Fruit fly (Drosophila melanogaster) whole organism, embryonic: ENCODE measurements around the gene uif.

ENCODE experiments used
- ATbp ChIP-seq: fragments of 200-800 bp; sonication (Bioruptor generic); optimal IDR thresholded peaks from 2 replicates; lab custom pipeline; 2017; ENCODE audit warnings: missing biosample characterization, mild to moderate bottlenecking, missing genetic modification characterization, missing genetic modification reagents
- Abd-B ChIP-seq: fragments of 200-800 bp; sonication (Bioruptor generic); optimal IDR thresholded peaks from 2 replicates; lab custom pipeline; 2018; ENCODE audit warnings: missing biosample characterization, mild to moderate bottlenecking, missing genetic modification characterization, moderate library complexity
- Awh ChIP-seq: fragments of 200-800 bp; sonication (Bioruptor generic); IDR thresholded peaks from 2 replicates; pipeline ENCODE4, ENCODE4 v1.3.6; 2022; ENCODE audit warnings: missing biosample characterization, missing genetic modification characterization
- CG10366 ChIP-seq: fragments of 200-800 bp; sonication (Bioruptor generic); IDR thresholded peaks from 2 replicates; pipeline ENCODE4 v1.3.6; 2022; ENCODE audit warnings: missing biosample characterization, missing genetic modification characterization
- CG10431 ChIP-seq: fragments of 200-800 bp; sonication (Bioruptor generic); optimal IDR thresholded peaks from 3 replicates; lab custom pipeline; 2018; ENCODE audit warnings: missing biosample characterization, mild to moderate bottlenecking, missing genetic modification characterization
- CG11085 ChIP-seq: fragments of 200-800 bp; sonication (Bioruptor generic); IDR thresholded peaks from 2 replicates; pipeline ENCODE4 v1.3.6; 2022; ENCODE audit warnings: missing biosample characterization, missing genetic modification characterization
- CG12391 ChIP-seq: fragments of 200-800 bp; sonication (Bioruptor generic); optimal IDR thresholded peaks from 3 replicates; lab custom pipeline; 2018; ENCODE audit warnings: missing biosample characterization, mild to moderate bottlenecking, missing genetic modification characterization, moderate library complexity
- CG16863 ChIP-seq: fragments of 200-800 bp; sonication (Bioruptor generic); optimal IDR thresholded peaks from 3 replicates; lab custom pipeline; 2016; ENCODE audit warnings: missing biosample characterization, missing genetic modification characterization
- CG17186 ChIP-seq: fragments of 200-800 bp; sonication (Bioruptor generic); optimal IDR thresholded peaks from 3 replicates; lab custom pipeline; 2017; ENCODE audit warnings: missing biosample characterization, missing genetic modification reagents, missing genetic modification characterization
- CG17359 ChIP-seq: fragments of 200-800 bp; sonication (Bioruptor generic); optimal IDR thresholded peaks from 3 replicates; lab custom pipeline; 2018; ENCODE audit warnings: missing biosample characterization, mild to moderate bottlenecking, missing genetic modification characterization, moderate library complexity
- CG1792 ChIP-seq: fragments of 200-800 bp; sonication (Bioruptor generic); optimal IDR thresholded peaks from 2 replicates; lab custom pipeline; 2016; ENCODE audit warnings: missing biosample characterization, missing genetic modification characterization
- CG18476 ChIP-seq: fragments of 200-800 bp; sonication (Bioruptor generic); optimal IDR thresholded peaks from 2 replicates; lab custom pipeline; 2016; ENCODE audit warnings: missing biosample characterization, mild to moderate bottlenecking, missing genetic modification characterization
- CG2120 ChIP-seq: fragments of 200-800 bp; sonication (Bioruptor generic); optimal IDR thresholded peaks from 3 replicates; lab custom pipeline; 2016; ENCODE audit warnings: missing biosample characterization, missing genetic modification characterization
- CG2129 ChIP-seq: fragments of 200-800 bp; sonication (Bioruptor generic); IDR thresholded peaks from 2 replicates; pipeline ENCODE4 v1.3.6; 2022; ENCODE audit warnings: missing biosample characterization, missing genetic modification characterization; ENCODE audit not compliant: partially characterized antibody
- CG32772 ChIP-seq: fragments of 200-800 bp; sonication (Bioruptor generic); IDR thresholded peaks from 2 replicates; pipeline ENCODE4 v1.3.6; 2022; ENCODE audit warnings: missing biosample characterization, missing genetic modification characterization
- CG33213 ChIP-seq: fragments of 200-800 bp; sonication (Bioruptor generic); optimal IDR thresholded peaks from 3 replicates; lab custom pipeline; 2016; ENCODE audit warnings: missing biosample characterization, missing genetic modification characterization
- CG7928 ChIP-seq: fragments of 200-800 bp; sonication (Bioruptor generic); optimal IDR thresholded peaks from 2 replicates; lab custom pipeline; 2017; ENCODE audit warnings: missing biosample characterization, mild to moderate bottlenecking, missing genetic modification characterization
- CG8281 ChIP-seq: fragments of 200-800 bp; sonication (Bioruptor generic); optimal IDR thresholded peaks from 2 replicates; lab custom pipeline; 2018; ENCODE audit warnings: missing biosample characterization, mild to moderate bottlenecking, missing genetic modification characterization, moderate library complexity
- CG9797 ChIP-seq: fragments of 200-800 bp; sonication (Bioruptor generic); optimal IDR thresholded peaks from 3 replicates; lab custom pipeline; 2018; ENCODE audit warnings: missing biosample characterization, mild to moderate bottlenecking, missing genetic modification characterization
- Dek ChIP-seq: fragments of 200-800 bp; sonication (Bioruptor generic); optimal IDR thresholded peaks from 3 replicates; lab custom pipeline; 2019; ENCODE audit warnings: missing biosample characterization, mild to moderate bottlenecking, missing genetic modification characterization, moderate library complexity
- Doc3 ChIP-seq: fragments of 200-800 bp; sonication (Bioruptor generic); IDR thresholded peaks from 3 replicates; pipeline ENCODE4 v1.3.6; 2022; ENCODE audit warnings: missing biosample characterization, missing genetic modification characterization; ENCODE audit not compliant: partially characterized antibody
- Drgx ChIP-seq: fragments of 200-800 bp; sonication (Bioruptor generic); IDR thresholded peaks from 2 replicates; pipeline ENCODE4 v1.3.6; 2022; ENCODE audit warnings: missing biosample characterization, missing genetic modification characterization
- Hand ChIP-seq: fragments of 200-800 bp; sonication (Bioruptor generic); optimal IDR thresholded peaks from 2 replicates; lab custom pipeline; 2017; ENCODE audit warnings: mild to moderate bottlenecking, missing biosample characterization, missing genetic modification reagents, missing genetic modification characterization
- MESR4 ChIP-seq: fragments of 200-800 bp; sonication (Bioruptor generic); optimal IDR thresholded peaks from 2 replicates; lab custom pipeline; 2018; ENCODE audit warnings: missing biosample characterization, mild to moderate bottlenecking, missing genetic modification characterization, moderate library complexity
- Mad ChIP-seq: fragments of 200-800 bp; sonication (Bioruptor generic); optimal IDR thresholded peaks from 2 replicates; lab custom pipeline; 2016; ENCODE audit warnings: missing biosample characterization, missing genetic modification characterization
- Max ChIP-seq: fragments of 200-800 bp; sonication (Bioruptor generic); optimal IDR thresholded peaks from 2 replicates; lab custom pipeline; 2016; ENCODE audit warnings: missing biosample characterization, mild to moderate bottlenecking, missing genetic modification characterization
- Med ChIP-seq: fragments of 200-800 bp; sonication (Bioruptor generic); peaks from one replicate; lab custom pipeline; 2016; ENCODE audit warnings: missing biosample characterization, missing genetic modification characterization, mild to moderate bottlenecking, inconsistent platforms, moderate library complexity
- Meics ChIP-seq: fragments of 200-800 bp; sonication (Bioruptor generic); optimal IDR thresholded peaks from 2 replicates; lab custom pipeline; 2017; ENCODE audit warnings: missing biosample characterization, mild to moderate bottlenecking, missing genetic modification characterization
- Pdp1 ChIP-seq, 2 experiments: fragments of 200-800 bp; sonication (Bioruptor generic); optimal IDR thresholded peaks; 3 replicates each; lab custom pipeline; 2016; ENCODE audit warnings: missing biosample characterization in 2 of 2, missing genetic modification characterization in 2 of 2, mild to moderate bottlenecking in 1 of 2, moderate library complexity in 1 of 2
- Sry-β ChIP-seq: fragments of 200-800 bp; sonication (Bioruptor generic); optimal IDR thresholded peaks from 2 replicates; lab custom pipeline; 2018; ENCODE audit warnings: missing biosample characterization, mild to moderate bottlenecking, missing genetic modification characterization, moderate library complexity
- bowl ChIP-seq: fragments of 200-800 bp; sonication (Bioruptor generic); IDR thresholded peaks from 2 replicates; pipeline ENCODE4 v1.3.6; 2022; ENCODE audit warnings: missing biosample characterization, missing genetic modification characterization
- br ChIP-seq: fragments of >200 bp; optimal IDR thresholded peaks from 2 replicates; lab custom pipeline; 2017
- bsh ChIP-seq, 2 experiments: fragments of 200-800 bp; sonication (Bioruptor generic); optimal IDR thresholded peaks; 2 replicates each; lab custom pipeline; 2017 to 2018; ENCODE audit warnings: mild to moderate bottlenecking in 2 of 2, missing biosample characterization in 2 of 2, missing genetic modification characterization in 2 of 2, moderate library complexity in 1 of 2
- gem ChIP-seq: fragments of 200-800 bp; sonication (Bioruptor generic); optimal IDR thresholded peaks from 2 replicates; lab custom pipeline; 2019; ENCODE audit warnings: missing biosample characterization, mild to moderate bottlenecking, missing genetic modification characterization, moderate library complexity
- hkb ChIP-seq, 2 experiments: fragments of 200-800 bp in 1 of 2; fragments of >200 bp in 1 of 2; sonication (Bioruptor generic) in 1 of 2; IDR thresholded peaks in 1 of 2; optimal IDR thresholded peaks in 1 of 2; 2 replicates each; pipeline versions ENCODE4 v1.3.6 to Lab custom; 2017 to 2022; ENCODE audit warnings: missing biosample characterization in 1 of 2, missing genetic modification characterization in 1 of 2
- lola ChIP-seq, 3 experiments: fragments of >200 bp in 2 of 3; fragments of 200-800 bp in 1 of 3; sonication (Bioruptor generic) in 1 of 3; optimal IDR thresholded peaks; 2 replicates each; lab custom pipeline; 2017 to 2019; ENCODE audit warnings: missing biosample characterization in 3 of 3, missing genetic modification characterization in 3 of 3, mild to moderate bottlenecking in 1 of 3, moderate library complexity in 1 of 3
- lov ChIP-seq, 2 experiments: fragments of 200-800 bp in 1 of 2; fragments of >200 bp in 1 of 2; sonication (Bioruptor generic) in 1 of 2; IDR thresholded peaks in 1 of 2; optimal IDR thresholded peaks in 1 of 2; 2 replicates in 1 of 2; 3 replicates in 1 of 2; pipeline versions ENCODE4 v1.3.6 to Lab custom; 2017 to 2022; ENCODE audit warnings: missing biosample characterization in 1 of 2, missing genetic modification characterization in 1 of 2
- nmo ChIP-seq: fragments of 200-800 bp; sonication (Bioruptor generic); optimal IDR thresholded peaks from 2 replicates; lab custom pipeline; 2018; ENCODE audit warnings: missing biosample characterization, mild to moderate bottlenecking, missing genetic modification characterization, moderate library complexity
- nom ChIP-seq: fragments of 200-800 bp; sonication (Bioruptor generic); optimal IDR thresholded peaks from 2 replicates; lab custom pipeline; 2017; ENCODE audit warnings: missing biosample characterization, missing genetic modification characterization, mild to moderate bottlenecking, moderate library complexity, missing genetic modification reagents
- sob ChIP-seq: fragments of 200-800 bp; sonication (Bioruptor generic); IDR thresholded peaks from 2 replicates; pipeline ENCODE4 v1.3.6; 2022; ENCODE audit warnings: missing biosample characterization, missing genetic modification characterization
- stwl ChIP-seq: fragments of 200-800 bp; sonication (Bioruptor generic); optimal IDR thresholded peaks from 3 replicates; lab custom pipeline; 2018; ENCODE audit warnings: missing biosample characterization, mild to moderate bottlenecking, missing genetic modification characterization, moderate library complexity
- ttk ChIP-seq: fragments of 200-800 bp; sonication (Bioruptor generic); IDR thresholded peaks from 2 replicates; pipeline ENCODE4 v2.1.2; 2022; ENCODE audit warnings: missing biosample characterization, missing genetic modification characterization
- unc-4 ChIP-seq: fragments of 200-800 bp; sonication (Bioruptor generic); IDR thresholded peaks from 2 replicates; pipeline ENCODE4 v1.3.6; 2022; ENCODE audit warnings: missing biosample characterization, missing genetic modification characterization; ENCODE audit not compliant: partially characterized antibody
- vnd ChIP-seq: fragments of 200-800 bp; sonication (Bioruptor generic); IDR thresholded peaks from 3 replicates; pipeline ENCODE4 v1.3.6; 2022; ENCODE audit warnings: missing biosample characterization, missing genetic modification characterization; ENCODE audit not compliant: partially characterized antibody
- zfh1 ChIP-seq: fragments of 200-800 bp; sonication (Bioruptor generic); IDR thresholded peaks from 3 replicates; pipeline ENCODE4 v1.3.6; 2022; ENCODE audit warnings: missing biosample characterization, missing genetic modification characterization
- zfh2 ChIP-seq: fragments of 200-800 bp; sonication (Bioruptor generic); optimal IDR thresholded peaks from 2 replicates; lab custom pipeline; 2016; ENCODE audit warnings: missing biosample characterization, missing genetic modification characterization

uif gene

DNA sequence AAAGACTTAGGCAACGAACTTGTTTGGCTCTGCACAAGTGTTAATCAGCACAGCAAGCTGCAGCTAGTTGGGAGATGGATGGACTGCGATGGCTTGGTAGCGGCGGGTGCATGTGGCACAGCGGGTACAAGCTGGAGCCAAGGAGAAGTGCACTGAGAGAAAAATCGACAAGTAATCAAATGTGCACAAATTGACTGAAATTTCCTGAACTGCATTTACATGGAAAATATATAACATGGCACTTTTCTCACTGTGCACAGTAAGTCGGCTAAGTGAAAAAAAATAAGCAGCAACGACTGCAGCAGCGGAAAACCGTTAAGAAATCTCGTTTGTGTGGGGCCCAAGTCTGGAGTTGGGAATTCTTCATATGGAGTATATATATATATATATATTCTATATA is 19.1 kb downstream of the uif start (continued):
- TF ChIP-seq Drgx (GFP tag; lab: Robert Waterston, UW), result peak; percentile 78
- TF ChIP-seq CG2129 (GFP tag; lab: Robert Waterston, UW), result no peak
- no peak for TF ChIP-seq lov (optimal IDR thresholded peaks at IDR 0.05; lab: Kevin White, UChicago)
- TF ChIP-seq lov (GFP tag; IDR thresholded peaks at IDR 0.05; lab: Robert Waterston, UW), result 0 out of 3 replicates have a peak, but pooled peaks have one; percentile 20
- peak; percentile 32; the same call in 1 of the 2 replicates for TF ChIP-seq ttk (GFP tag; lab: Robert Waterston, UW)
- TF ChIP-seq CG18476 (GFP tag; lab: Kevin White, UChicago), result no peak
- no peak for TF ChIP-seq Abd-B
- TF ChIP-seq hkb (optimal IDR thresholded peaks at IDR 0.05; lab: Kevin White, UChicago), result no peak
- TF ChIP-seq hkb (GFP tag; IDR thresholded peaks at IDR 0.05; lab: Robert Waterston, UW), result 0 out of 2 replicates have a peak, but pooled peaks have one; percentile 16
- no peak for TF ChIP-seq Meics (GFP tag; lab: Kevin White, UChicago)
- no peak for TF ChIP-seq lola (GFP tag; optimal IDR thresholded peaks at IDR 0.05; lab: Kevin White, UChicago)
- 0 out of 3 replicates have a peak, but pooled peaks have one; percentile 33 for TF ChIP-seq zfh1 (GFP tag; lab: Robert Waterston, UW)

DNA sequence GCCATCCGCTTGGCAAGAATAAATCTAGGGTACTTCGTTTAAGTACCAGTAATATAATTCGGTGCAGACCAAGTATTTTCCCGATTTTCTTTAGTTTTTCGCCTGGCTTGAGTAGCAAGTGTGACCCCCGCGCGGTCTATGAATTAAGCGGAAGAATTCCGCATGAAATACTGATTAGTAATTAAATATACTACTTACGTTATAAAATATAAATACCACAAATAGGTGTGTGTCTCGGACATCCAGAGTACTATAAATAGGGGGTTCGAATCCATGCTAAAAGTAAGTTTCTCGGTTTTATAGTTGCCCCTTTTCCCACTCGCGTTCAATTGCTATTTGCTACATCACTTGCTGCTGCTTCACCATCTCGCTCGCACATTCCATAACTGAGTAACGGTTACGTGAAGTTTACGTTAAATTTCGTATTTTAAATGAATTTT is 38.5 kb downstream of the uif start, which contains the start of gene snRNP-U1-70K:
Gene snRNP-U1-70K, minus strand, starts transcription at position 141 of the 440 bp plus-strand sequence.
- no peak for TF ChIP-seq CG32772 (GFP tag; lab: Robert Waterston, UW)
- no peak for TF ChIP-seq CG16863 (GFP tag; lab: Kevin White, UChicago)
- peak; percentile 1 for TF ChIP-seq CG17186 (GFP tag; lab: Kevin White, UChicago)
- TF ChIP-seq Mad (GFP tag; lab: Kevin White, UChicago), result peak; percentile 43
- TF ChIP-seq sob, result no peak
- TF ChIP-seq ATbp, result no peak
- 0 out of 2 replicates have a peak, but pooled peaks have one; percentile 13 for TF ChIP-seq CG11085 (GFP tag; lab: Robert Waterston, UW)
- TF ChIP-seq br (lab: Kevin White, UChicago), result no peak
- no peak for TF ChIP-seq CG1792 (GFP tag; lab: Kevin White, UChicago)
- TF ChIP-seq nom (GFP tag; lab: Kevin White, UChicago), result no peak
- TF ChIP-seq Med, result peak; percentile 83
- TF ChIP-seq Max (GFP tag; lab: Kevin White, UChicago), result peak; percentile 21
- peak; percentile 1 for TF ChIP-seq zfh2 (GFP tag; lab: Kevin White, UChicago)
- TF ChIP-seq bsh (GFP tag; optimal IDR thresholded peaks at IDR 0.05; lab: Kevin White, UChicago), result no peak
- TF ChIP-seq Hand, result no peak
- TF ChIP-seq CG7928, result peak; percentile 46
- no peak for TF ChIP-seq vnd (GFP tag; lab: Robert Waterston, UW)
- TF ChIP-seq unc-4 (GFP tag; lab: Robert Waterston, UW), result peak; percentile 44; the same call in 1 of the 2 replicates
- TF ChIP-seq Awh (GFP tag; lab: Robert Waterston, UW), result peak; percentile 33; the same call in 1 of the 2 replicates
- TF ChIP-seq gem (tag; lab: Kevin White, UChicago), result no peak
- no peak for TF ChIP-seq lov (optimal IDR thresholded peaks at IDR 0.05; lab: Kevin White, UChicago)
- no peak for TF ChIP-seq lov (GFP tag; IDR thresholded peaks at IDR 0.05; lab: Robert Waterston, UW)
- peak; percentile 40 for TF ChIP-seq CG33213 (GFP tag; lab: Kevin White, UChicago)
- TF ChIP-seq zfh1 (GFP tag; lab: Robert Waterston, UW), result 0 out of 3 replicates have a peak, but pooled peaks have one; percentile 7
- TF ChIP-seq CG10431 (GFP tag; lab: Kevin White, UChicago), result no peak
- peak; percentile 94 for TF ChIP-seq CG9797
- no peak for TF ChIP-seq Sry-β (GFP tag; lab: Kevin White, UChicago)
- TF ChIP-seq bowl (GFP tag; lab: Robert Waterston, UW), result no peak
- TF ChIP-seq Pdp1 (GFP tag; optimal IDR thresholded peaks at IDR 0.05; lab: Kevin White, UChicago), result peak in 1 of 2 experiments; percentile 54
- TF ChIP-seq CG2120 (GFP tag; lab: Kevin White, UChicago), result no peak
- TF ChIP-seq Doc3 (GFP tag; lab: Robert Waterston, UW), result no peak
- TF ChIP-seq stwl (tag; lab: Kevin White, UChicago), result peak; percentile 93
- TF ChIP-seq Dek (tag; lab: Kevin White, UChicago), result peak; percentile 66
- TF ChIP-seq nmo (GFP tag; lab: Kevin White, UChicago), result peak; percentile 6
- TF ChIP-seq CG12391 (tag; lab: Kevin White, UChicago), result peak; percentile 45
- TF ChIP-seq CG8281 (tag; lab: Kevin White, UChicago), result no peak
- TF ChIP-seq CG10366, result no peak
- TF ChIP-seq CG17359 (tag; lab: Kevin White, UChicago), result no peak
- peak; percentile 90 for TF ChIP-seq MESR4 (GFP tag; lab: Kevin White, UChicago)
